Fruit fly (Drosophila melanogaster) whole organism, adult: ENCODE measurements around the gene CycA.

Experiments used
- CG12768 ChIP-seq: fragments of 200-800 bp; sonication (Bioruptor generic); optimal IDR thresholded peaks from 2 replicates; lab custom pipeline; 2017; ENCODE audit warnings: missing biosample characterization, missing genetic modification characterization, mild to moderate bottlenecking, moderate library complexity, missing genetic modification reagents
- CG14711 ChIP-seq: fragments of 200-800 bp; sonication (Bioruptor generic); optimal IDR thresholded peaks from 2 replicates; lab custom pipeline; 2018; ENCODE audit warnings: missing biosample characterization, mild to moderate bottlenecking, missing genetic modification characterization, moderate library complexity
- cic ChIP-seq: fragments of 200-800 bp; sonication (Bioruptor generic); optimal IDR thresholded peaks from 2 replicates; lab custom pipeline; 2017; ENCODE audit warnings: missing biosample characterization, mild to moderate bottlenecking, missing genetic modification characterization, moderate library complexity

- TF ChIP-seq CG12768 (GFP tag; lab: Kevin White, UChicago) (no peak), CG14711 (tag; lab: Kevin White, UChicago) (no peak), cic (GFP tag; lab: Kevin White, UChicago) (no peak)
Observed at dm6 chr3L:11833296-11833717, at the start of gene CycA.
